Fruit fly (Drosophila melanogaster) whole organism, embryonic: ENCODE data around the gene CG42824.

ENCODE experiments used
- Ada2b ChIP-seq: fragments of 200-800 bp; sonication (Bioruptor generic); IDR thresholded peaks from 2 replicates; pipeline ENCODE4 v1.3.6; 2022; ENCODE audit warnings: missing biosample characterization, missing genetic modification characterization
- Antp ChIP-seq: fragments of 200-800 bp; sonication (Bioruptor generic); optimal IDR thresholded peaks from 3 replicates; lab custom pipeline; 2016; ENCODE audit warnings: missing biosample characterization, missing genetic modification characterization
- Blimp-1 ChIP-seq: fragments of 200-800 bp; sonication (Bioruptor generic); optimal IDR thresholded peaks from 3 replicates; lab custom pipeline; 2018; ENCODE audit warnings: missing biosample characterization, missing genetic modification characterization, mild to moderate bottlenecking, moderate library complexity, missing genetic modification reagents
- CG10147 ChIP-seq: fragments of 200-800 bp; sonication (Bioruptor generic); optimal IDR thresholded peaks from 2 replicates; lab custom pipeline; 2019; ENCODE audit warnings: missing biosample characterization, mild to moderate bottlenecking, missing genetic modification characterization, moderate library complexity
- CG10209 ChIP-seq: fragments of 200-800 bp; sonication (Bioruptor generic); optimal IDR thresholded peaks from 3 replicates; lab custom pipeline; 2017; ENCODE audit warnings: missing biosample characterization, mild to moderate bottlenecking, missing genetic modification characterization, missing genetic modification reagents
- CG10267 ChIP-seq: fragments of 200-800 bp; sonication (Bioruptor generic); optimal IDR thresholded peaks from 2 replicates; lab custom pipeline; 2018; ENCODE audit warnings: missing biosample characterization, mild to moderate bottlenecking, missing genetic modification characterization, moderate library complexity
- CG11398 ChIP-seq: fragments of 200-800 bp; sonication (Bioruptor generic); optimal IDR thresholded peaks from 2 replicates; lab custom pipeline; 2016; ENCODE audit warnings: missing biosample characterization, missing genetic modification characterization
- CG12104 ChIP-seq: fragments of 200-800 bp; sonication (Bioruptor generic); optimal IDR thresholded peaks from 3 replicates; lab custom pipeline; 2016; ENCODE audit warnings: missing biosample characterization, missing genetic modification characterization
- CG1603 ChIP-seq: fragments of 200-800 bp; sonication (Bioruptor generic); optimal IDR thresholded peaks from 2 replicates; lab custom pipeline; 2019; ENCODE audit warnings: missing biosample characterization, mild to moderate bottlenecking, missing genetic modification characterization, moderate library complexity
- CG1647 ChIP-seq: fragments of 200-800 bp; sonication (Bioruptor generic); optimal IDR thresholded peaks from 3 replicates; lab custom pipeline; 2016; ENCODE audit warnings: missing biosample characterization, missing genetic modification characterization
- CG17359 ChIP-seq: fragments of 200-800 bp; sonication (Bioruptor generic); optimal IDR thresholded peaks from 3 replicates; lab custom pipeline; 2018; ENCODE audit warnings: missing biosample characterization, mild to moderate bottlenecking, missing genetic modification characterization, moderate library complexity
- CG17829 ChIP-seq: fragments of 200-800 bp; optimal IDR thresholded peaks from 2 replicates; lab custom pipeline; 2019; ENCODE audit warnings: missing biosample characterization, mild to moderate bottlenecking, missing genetic modification characterization, moderate library complexity
- CG18599 ChIP-seq: fragments of 200-800 bp; sonication (Bioruptor generic); optimal IDR thresholded peaks from 3 replicates; lab custom pipeline; 2017; ENCODE audit warnings: missing biosample characterization, missing genetic modification characterization, mild to moderate bottlenecking, moderate library complexity, missing genetic modification reagents
- CG30403 ChIP-seq: fragments of 200-800 bp; sonication (Bioruptor generic); optimal IDR thresholded peaks from 3 replicates; lab custom pipeline; 2016; ENCODE audit warnings: missing biosample characterization, missing genetic modification characterization
- CG3281 ChIP-seq: fragments of 200-800 bp; sonication (Bioruptor generic); optimal IDR thresholded peaks from 3 replicates; lab custom pipeline; 2017; ENCODE audit warnings: missing biosample characterization, mild to moderate bottlenecking, missing genetic modification characterization
- CG4820 ChIP-seq: fragments of 200-800 bp; sonication (Bioruptor generic); optimal IDR thresholded peaks from 3 replicates; lab custom pipeline; 2016; ENCODE audit warnings: missing biosample characterization, missing genetic modification characterization
- CG6654 ChIP-seq: fragments of 200-800 bp; sonication (Bioruptor generic); optimal IDR thresholded peaks from 2 replicates; lab custom pipeline; 2017; ENCODE audit warnings: missing biosample characterization, mild to moderate bottlenecking, missing genetic modification characterization
- D19B ChIP-seq: fragments of 200-800 bp; sonication (Bioruptor generic); optimal IDR thresholded peaks from 2 replicates; lab custom pipeline; 2017; ENCODE audit warnings: missing biosample characterization, mild to moderate bottlenecking, missing genetic modification characterization
- Dp ChIP-seq: fragments of 200-800 bp; sonication (Bioruptor generic); optimal IDR thresholded peaks from 2 replicates; lab custom pipeline; 2018; ENCODE audit warnings: missing biosample characterization, mild to moderate bottlenecking, missing genetic modification characterization, moderate library complexity
- Ets65A ChIP-seq: fragments of 200-800 bp; sonication (Bioruptor generic); peaks from one replicate; lab custom pipeline; 2016; ENCODE audit warnings: missing biosample characterization, missing genetic modification characterization
- Fer3 ChIP-seq: fragments of 200-800 bp; sonication (Bioruptor generic); optimal IDR thresholded peaks from 2 replicates; lab custom pipeline; 2018; ENCODE audit warnings: missing biosample characterization, mild to moderate bottlenecking, missing genetic modification characterization, moderate library complexity
- MTF-1 ChIP-seq: fragments of 200-800 bp; sonication (Bioruptor generic); optimal IDR thresholded peaks from 2 replicates; lab custom pipeline; 2018; ENCODE audit warnings: missing biosample characterization, mild to moderate bottlenecking, missing genetic modification characterization, borderline replicate concordance
- Mes4 ChIP-seq: fragments of 200-800 bp; sonication (Bioruptor generic); optimal IDR thresholded peaks from 2 replicates; lab custom pipeline; 2016; ENCODE audit warnings: missing biosample characterization, missing genetic modification characterization
- Optix ChIP-seq: fragments of 200-800 bp; sonication (Bioruptor generic); IDR thresholded peaks from 3 replicates; pipeline ENCODE4 v1.3.6; 2022; ENCODE audit warnings: missing biosample characterization, missing genetic modification characterization
- Pdp1 ChIP-seq, 2 experiments: fragments of 200-800 bp; sonication (Bioruptor generic); optimal IDR thresholded peaks; 3 replicates each; lab custom pipeline; 2016; ENCODE audit warnings: missing biosample characterization in 2 of 2, missing genetic modification characterization in 2 of 2, mild to moderate bottlenecking in 1 of 2, moderate library complexity in 1 of 2
- Ptx1 ChIP-seq: fragments of 200-800 bp; sonication (Bioruptor generic); IDR thresholded peaks from 2 replicates; pipeline ENCODE4 v1.3.6; 2022; ENCODE audit warnings: missing biosample characterization, missing genetic modification characterization
- Rfx ChIP-seq: fragments of 200-800 bp; sonication (Bioruptor generic); IDR thresholded peaks from 2 replicates; pipeline ENCODE4 v1.3.6; 2022; ENCODE audit warnings: missing biosample characterization, missing genetic modification characterization
- Sry-δ ChIP-seq: fragments of 200-800 bp; sonication (Bioruptor generic); optimal IDR thresholded peaks from 2 replicates; lab custom pipeline; 2016; ENCODE audit warnings: missing biosample characterization, missing genetic modification characterization
- bab2 ChIP-seq: fragments of 200-800 bp; sonication (Bioruptor generic); optimal IDR thresholded peaks from 2 replicates; lab custom pipeline; 2016; ENCODE audit warnings: missing biosample characterization, missing genetic modification characterization
- cato ChIP-seq: fragments of 200-800 bp; sonication (Bioruptor generic); optimal IDR thresholded peaks from 2 replicates; lab custom pipeline; 2016; ENCODE audit warnings: missing biosample characterization, missing genetic modification characterization, borderline replicate concordance
- danr ChIP-seq: fragments of 200-800 bp; sonication (Bioruptor generic); IDR thresholded peaks from 2 replicates; pipeline ENCODE4 v1.3.6; 2022; ENCODE audit warnings: missing biosample characterization, missing genetic modification characterization
- fd96Cb ChIP-seq: fragments of 200-800 bp; sonication (Bioruptor generic); optimal IDR thresholded peaks from 2 replicates; lab custom pipeline; 2018; ENCODE audit warnings: missing biosample characterization, mild to moderate bottlenecking, missing genetic modification characterization, moderate library complexity
- gem ChIP-seq: fragments of 200-800 bp; sonication (Bioruptor generic); optimal IDR thresholded peaks from 2 replicates; lab custom pipeline; 2019; ENCODE audit warnings: missing biosample characterization, mild to moderate bottlenecking, missing genetic modification characterization, moderate library complexity
- grau ChIP-seq: fragments of 200-800 bp; optimal IDR thresholded peaks from 3 replicates; lab custom pipeline; 2019; ENCODE audit warnings: missing biosample characterization, mild to moderate bottlenecking, missing genetic modification characterization, moderate library complexity
- hkb ChIP-seq, 2 experiments: fragments of 200-800 bp in 1 of 2; fragments of >200 bp in 1 of 2; sonication (Bioruptor generic) in 1 of 2; IDR thresholded peaks in 1 of 2; optimal IDR thresholded peaks in 1 of 2; 2 replicates each; pipeline versions ENCODE4 v1.3.6 to Lab custom; 2017 to 2022; ENCODE audit warnings: missing biosample characterization in 1 of 2, missing genetic modification characterization in 1 of 2
- knrl ChIP-seq: fragments of 200-800 bp; sonication (Bioruptor generic); IDR thresholded peaks from 3 replicates; pipeline ENCODE4 v1.3.6; 2022; ENCODE audit warnings: missing biosample characterization, missing genetic modification characterization; ENCODE audit not compliant: partially characterized antibody
- lab ChIP-seq: fragments of 200-800 bp; sonication (Bioruptor generic); optimal IDR thresholded peaks from 3 replicates; lab custom pipeline; 2017; ENCODE audit warnings: missing biosample characterization, missing genetic modification characterization, mild to moderate bottlenecking, moderate library complexity, missing genetic modification reagents
- lbe ChIP-seq: fragments of 200-800 bp; sonication (Bioruptor generic); optimal IDR thresholded peaks from 2 replicates; lab custom pipeline; 2016; ENCODE audit warnings: missing biosample characterization, mild to moderate bottlenecking, missing genetic modification characterization
- lilli ChIP-seq: fragments of 200-800 bp; sonication (Bioruptor generic); optimal IDR thresholded peaks from 3 replicates; lab custom pipeline; 2016; ENCODE audit warnings: missing biosample characterization, missing genetic modification characterization
- maf-S ChIP-seq: fragments of 200-800 bp; sonication (Bioruptor generic); optimal IDR thresholded peaks from 2 replicates; lab custom pipeline; 2016; ENCODE audit warnings: missing biosample characterization, missing genetic modification characterization
- nau ChIP-seq: fragments of 200-800 bp; sonication (Bioruptor generic); optimal IDR thresholded peaks from 3 replicates; lab custom pipeline; 2017; ENCODE audit warnings: missing biosample characterization, mild to moderate bottlenecking, missing genetic modification characterization, missing genetic modification reagents
- pan ChIP-seq, 4 experiments: fragments of >200 bp in 3 of 4; fragments of 200-800 bp in 1 of 4; sonication (Bioruptor generic) in 1 of 4; optimal IDR thresholded peaks in 3 of 4; IDR thresholded peaks in 1 of 4; 2 replicates each; pipeline versions ENCODE4 v1.3.6 to Lab custom; 2017 to 2022; ENCODE audit warnings: missing biosample characterization in 2 of 4, missing genetic modification characterization in 2 of 4, mixed read lengths in 1 of 4
- sqz ChIP-seq: fragments of 200-800 bp; sonication (Bioruptor generic); optimal IDR thresholded peaks from 3 replicates; lab custom pipeline; 2018; ENCODE audit warnings: missing biosample characterization, mild to moderate bottlenecking, missing genetic modification characterization
- tio ChIP-seq: fragments of 200-800 bp; sonication (Bioruptor generic); optimal IDR thresholded peaks from 2 replicates; lab custom pipeline; 2017; ENCODE audit warnings: missing biosample characterization, missing genetic modification characterization, inconsistent platforms
- unpg ChIP-seq: fragments of 200-800 bp; sonication (Bioruptor generic); optimal IDR thresholded peaks from 3 replicates; lab custom pipeline; 2018; ENCODE audit warnings: missing biosample characterization, mild to moderate bottlenecking, missing genetic modification characterization, moderate library complexity
- zfh1 ChIP-seq: fragments of 200-800 bp; sonication (Bioruptor generic); IDR thresholded peaks from 3 replicates; pipeline ENCODE4 v1.3.6; 2022; ENCODE audit warnings: missing biosample characterization, missing genetic modification characterization
- zfh2 ChIP-seq: fragments of 200-800 bp; sonication (Bioruptor generic); optimal IDR thresholded peaks from 2 replicates; lab custom pipeline; 2016; ENCODE audit warnings: missing biosample characterization, missing genetic modification characterization

The CG42824 gene

dm6 chr3R:17401289-17401752 lies 5.0 kb downstream of the CG42824 start (continued):
- peak; percentile 57 for TF ChIP-seq Dp (GFP tag; lab: Kevin White, UChicago)
- TF ChIP-seq grau (tag; lab: Kevin White, UChicago): peak; percentile 64
- no peak for TF ChIP-seq zfh1
- no peak for TF ChIP-seq sqz (GFP tag; lab: Kevin White, UChicago)
- no peak for TF ChIP-seq CG4820
- TF ChIP-seq, all 482 proteins: peak for 244

dm6 chr3R:17400675-17401118 lies 5.6 kb downstream of the CG42824 start:
- TF ChIP-seq CG30403 (GFP tag; lab: Kevin White, UChicago) (peak; percentile 28), CG18599 (GFP tag; lab: Kevin White, UChicago) (peak; percentile 60), Ada2b (peak; percentile 48), Antp (GFP tag; lab: Kevin White, UChicago) (peak; percentile 12), CG6654 (no peak), maf-S (GFP tag; lab: Kevin White, UChicago) (no peak), lilli (GFP tag; lab: Kevin White, UChicago) (no peak), CG11398 (GFP tag; lab: Kevin White, UChicago) (no peak), CG17359 (tag; lab: Kevin White, UChicago) (peak; percentile 61), Ptx1 (GFP tag; lab: Robert Waterston, UW) (peak; percentile 43; the same call in 1 of the 2 replicates), danr (GFP tag; lab: Robert Waterston, UW) (peak; percentile 48; the same call in 1 of the 2 replicates), Rfx (GFP tag; lab: Robert Waterston, UW) (peak; percentile 52; the same call in 1 of the 2 replicates), nau (GFP tag; lab: Kevin White, UChicago) (peak; percentile 56), lbe (GFP tag; lab: Kevin White, UChicago) (peak; percentile 47), MTF-1 (GFP tag; lab: Kevin White, UChicago) (no peak), Fer3 (tag; lab: Kevin White, UChicago) (peak; percentile 58), Optix (no peak), hkb (optimal IDR thresholded peaks at IDR 0.05; lab: Kevin White, UChicago) (no peak), hkb (GFP tag; IDR thresholded peaks at IDR 0.05; lab: Robert Waterston, UW) (peak; percentile 80), cato (no peak), CG3281 (GFP tag; lab: Kevin White, UChicago) (peak; percentile 65), CG1603 (tag; lab: Kevin White, UChicago) (peak; percentile 32), Ets65A (GFP tag; lab: Kevin White, UChicago) (peak; percentile 92), CG10267 (tag; lab: Kevin White, UChicago) (peak; percentile 55), tio (GFP tag; lab: Kevin White, UChicago) (no peak), zfh2 (GFP tag; lab: Kevin White, UChicago) (no peak), CG10209 (no peak), Mes4 (GFP tag; lab: Kevin White, UChicago) (no peak), Sry-δ (GFP tag; lab: Kevin White, UChicago) (no peak), CG1647 (GFP tag; lab: Kevin White, UChicago) (no peak), CG12104 (peak; percentile 49), Pdp1 (GFP tag; optimal IDR thresholded peaks at IDR 0.05; lab: Kevin White, UChicago) (peak in 1 of 2 experiments; percentile 24), knrl (GFP tag; lab: Robert Waterston, UW) (no peak), CG17829 (tag; lab: Kevin White, UChicago) (peak; percentile 33), unpg (GFP tag; lab: Kevin White, UChicago) (peak; percentile 52), lab (GFP tag; lab: Kevin White, UChicago) (peak; percentile 60), gem (tag; lab: Kevin White, UChicago) (peak; percentile 76), D19B (GFP tag; lab: Kevin White, UChicago) (peak; percentile 22), bab2 (GFP tag; lab: Kevin White, UChicago) (peak; percentile 58), Blimp-1 (peak; percentile 69), fd96Cb (tag; lab: Kevin White, UChicago) (peak; percentile 63), CG10147 (peak; percentile 49), pan (optimal IDR thresholded peaks at IDR 0.05; lab: Kevin White, UChicago) (no peak), pan (GFP tag; optimal IDR thresholded peaks at IDR 0.05 in 1 of 2, IDR thresholded peaks at IDR 0.05 in 1 of 2) (peak in 1 of 2 experiments; percentile 63)
